Fruit fly (Drosophila melanogaster): ENCODE measurements around the gene CG33664.

The CG33664 gene

DNA sequence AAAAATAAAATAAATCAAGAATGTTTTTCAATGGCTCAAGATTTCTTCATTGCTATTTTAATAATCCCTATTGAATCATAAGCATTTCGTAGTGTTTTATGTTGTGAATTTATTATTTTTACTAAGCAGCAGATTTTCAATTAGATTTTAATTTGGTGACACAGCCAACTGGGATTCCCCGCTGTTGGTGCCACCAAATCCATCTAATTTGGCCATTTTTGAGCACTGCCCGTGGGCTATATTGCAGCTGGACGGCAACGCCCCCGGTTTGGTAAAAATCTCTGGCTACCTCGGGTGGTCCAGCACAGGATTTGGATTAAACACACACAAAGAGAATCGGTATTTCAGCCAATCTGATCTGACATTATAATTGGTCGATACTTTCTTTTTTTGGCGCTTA, 34.8 kb upstream of the CG33664 start:
- TF ChIP-seq usp (GFP tag; optimal IDR thresholded peaks at IDR 0.05) (no peak), EcR (GFP tag; optimal IDR thresholded peaks at IDR 0.05) (no peak), Dll (optimal IDR thresholded peaks at IDR 0.05) (no peak), psq (optimal IDR thresholded peaks at IDR 0.05) (no peak), pan (optimal IDR thresholded peaks at IDR 0.05) (no peak), CG8478 (optimal IDR thresholded peaks at IDR 0.05) (no peak)

- no peak for TF ChIP-seq CG8478 (optimal IDR thresholded peaks at IDR 0.05)
- TF ChIP-seq psq (optimal IDR thresholded peaks at IDR 0.05): no peak
- no peak for TF ChIP-seq Dll (optimal IDR thresholded peaks at IDR 0.05)
- no peak for TF ChIP-seq usp (GFP tag; optimal IDR thresholded peaks at IDR 0.05)
- TF ChIP-seq EcR (GFP tag; optimal IDR thresholded peaks at IDR 0.05): no peak
- TF ChIP-seq pan (optimal IDR thresholded peaks at IDR 0.05): no peak
Observed at dm6 chrX:6350213-6350679, 33.8 kb upstream of the CG33664 start, which contains the start of the genes ND-B16.6 and kdn. Gene ND-B16.6, minus strand, starts transcription at chrX:6350401. Gene kdn, plus strand, starts transcription at chrX:6350629.

DNA sequence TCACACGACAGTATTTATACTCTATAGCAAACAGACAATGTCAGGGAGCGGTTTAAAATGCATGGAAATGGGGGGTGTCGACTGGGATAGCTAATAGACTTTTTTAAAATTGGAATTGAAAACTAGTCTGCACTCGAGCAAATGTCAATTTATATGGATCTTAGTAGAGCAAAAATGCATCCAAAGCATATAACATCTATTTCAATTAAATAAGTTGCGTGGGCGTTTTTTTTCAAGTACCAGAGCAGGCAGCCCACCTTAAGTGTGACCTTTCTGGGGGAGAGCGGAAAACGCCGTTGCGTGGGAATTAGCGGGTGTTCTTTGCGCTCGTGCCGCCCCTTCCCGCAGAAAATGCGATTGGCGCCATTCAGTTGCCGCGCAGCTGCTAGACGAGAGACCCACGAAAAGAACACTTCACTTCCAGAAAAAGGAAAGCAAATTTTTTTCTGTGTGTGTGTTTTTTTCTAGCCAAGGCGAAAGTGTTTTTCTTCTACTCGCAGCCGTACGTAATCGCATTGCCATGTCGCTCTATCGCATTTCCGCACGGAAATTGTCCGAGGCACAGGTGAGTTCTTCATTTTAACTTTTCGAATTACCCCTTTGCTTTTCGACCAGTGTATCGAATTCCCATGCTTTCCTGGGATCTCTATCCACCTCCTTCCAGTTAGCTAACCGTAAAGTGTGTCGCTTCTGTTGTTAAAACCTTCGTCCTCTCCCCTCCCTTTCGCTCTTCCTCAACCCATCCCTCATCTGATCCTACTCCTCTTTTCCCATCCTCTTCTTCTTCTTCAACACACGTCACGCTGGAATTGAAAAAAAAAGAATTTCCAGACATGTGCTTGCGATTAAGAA, 31.9 kb upstream of the CG33664 start:
- no peak for TF ChIP-seq Dll (optimal IDR thresholded peaks at IDR 0.05)
- TF ChIP-seq usp (GFP tag; optimal IDR thresholded peaks at IDR 0.05): no peak
- no peak for TF ChIP-seq EcR (GFP tag; optimal IDR thresholded peaks at IDR 0.05)
- no peak for TF ChIP-seq CG8478 (optimal IDR thresholded peaks at IDR 0.05)
- TF ChIP-seq pan (optimal IDR thresholded peaks at IDR 0.05): no peak
- no peak for TF ChIP-seq psq (optimal IDR thresholded peaks at IDR 0.05)

dm6 chrX:6352769-6353612, 31.0 kb upstream of the CG33664 start:
- TF ChIP-seq usp (GFP tag; optimal IDR thresholded peaks at IDR 0.05): no peak
- TF ChIP-seq psq (optimal IDR thresholded peaks at IDR 0.05): no peak
- TF ChIP-seq CG8478 (optimal IDR thresholded peaks at IDR 0.05): no peak
- no peak for TF ChIP-seq pan (optimal IDR thresholded peaks at IDR 0.05)
- TF ChIP-seq EcR (GFP tag; optimal IDR thresholded peaks at IDR 0.05): no peak
- no peak for TF ChIP-seq Dll (optimal IDR thresholded peaks at IDR 0.05)

DNA sequence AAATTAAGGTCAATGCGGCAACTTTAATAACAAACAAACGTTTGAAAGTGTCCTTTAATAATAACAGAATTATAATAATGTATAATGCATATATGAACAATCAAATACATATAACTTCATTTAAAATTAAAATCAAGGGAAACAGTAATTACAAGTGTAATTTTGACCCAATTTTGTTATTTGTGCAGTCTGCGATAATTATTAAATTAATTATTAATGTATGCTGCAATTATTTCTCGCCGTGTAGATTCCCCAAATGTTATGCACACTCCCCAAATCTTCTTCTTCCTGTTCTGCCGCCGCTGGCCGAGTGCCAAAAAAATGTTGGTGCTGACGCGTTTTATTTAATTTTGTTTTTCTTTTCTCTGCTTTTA, 30.4 kb upstream of the CG33664 start:
- TF ChIP-seq CG8478 (optimal IDR thresholded peaks at IDR 0.05) (no peak), Dll (optimal IDR thresholded peaks at IDR 0.05) (no peak), psq (optimal IDR thresholded peaks at IDR 0.05) (no peak), pan (optimal IDR thresholded peaks at IDR 0.05) (no peak), EcR (GFP tag; optimal IDR thresholded peaks at IDR 0.05) (no peak), usp (GFP tag; optimal IDR thresholded peaks at IDR 0.05) (no peak)

DNA sequence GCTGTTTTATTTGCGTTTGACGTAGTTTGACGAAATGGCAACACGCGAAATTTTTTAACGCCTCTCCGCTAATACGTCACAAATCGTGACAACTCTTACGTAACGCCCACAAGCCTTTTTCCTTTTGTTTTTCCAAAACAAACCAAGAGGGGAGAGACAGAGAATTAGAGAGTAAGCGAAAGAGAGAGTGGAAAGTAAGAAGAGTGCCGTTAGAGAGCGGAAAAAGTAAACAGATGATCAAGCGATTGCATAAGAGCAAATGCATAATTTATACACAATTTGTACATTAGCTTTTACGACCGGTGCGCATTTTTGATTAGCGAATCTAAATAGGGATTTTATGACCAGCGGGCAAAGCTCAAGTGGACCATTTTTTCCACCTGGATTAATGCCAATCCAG, 29.9 kb upstream of the CG33664 start:
- TF ChIP-seq Dll (optimal IDR thresholded peaks at IDR 0.05): no peak
- TF ChIP-seq CG8478 (optimal IDR thresholded peaks at IDR 0.05): no peak
- no peak for TF ChIP-seq EcR (GFP tag; optimal IDR thresholded peaks at IDR 0.05)
- no peak for TF ChIP-seq psq (optimal IDR thresholded peaks at IDR 0.05)

- TF ChIP-seq EcR (GFP tag; optimal IDR thresholded peaks at IDR 0.05) (no peak), psq (optimal IDR thresholded peaks at IDR 0.05) (no peak)
Observed at dm6 chrX:6355090-6355679, 28.8 kb upstream of the CG33664 start.

- no peak for TF ChIP-seq EcR (GFP tag; optimal IDR thresholded peaks at IDR 0.05)
- no peak for TF ChIP-seq psq (optimal IDR thresholded peaks at IDR 0.05)
- no peak for TF ChIP-seq CG8478 (optimal IDR thresholded peaks at IDR 0.05)
- no peak for TF ChIP-seq Dll (optimal IDR thresholded peaks at IDR 0.05)
- TF ChIP-seq usp (GFP tag; optimal IDR thresholded peaks at IDR 0.05): no peak
- no peak for TF ChIP-seq pan (optimal IDR thresholded peaks at IDR 0.05)
Observed at dm6 chrX:6356748-6357397, 27.1 kb upstream of the CG33664 start.

dm6 chrX:6357456-6358007, 26.5 kb upstream of the CG33664 start:
- TF ChIP-seq psq (optimal IDR thresholded peaks at IDR 0.05) (no peak), EcR (GFP tag; optimal IDR thresholded peaks at IDR 0.05) (no peak), usp (GFP tag; optimal IDR thresholded peaks at IDR 0.05) (no peak), pan (optimal IDR thresholded peaks at IDR 0.05) (no peak), Dll (optimal IDR thresholded peaks at IDR 0.05) (no peak), CG8478 (optimal IDR thresholded peaks at IDR 0.05) (no peak)

DNA sequence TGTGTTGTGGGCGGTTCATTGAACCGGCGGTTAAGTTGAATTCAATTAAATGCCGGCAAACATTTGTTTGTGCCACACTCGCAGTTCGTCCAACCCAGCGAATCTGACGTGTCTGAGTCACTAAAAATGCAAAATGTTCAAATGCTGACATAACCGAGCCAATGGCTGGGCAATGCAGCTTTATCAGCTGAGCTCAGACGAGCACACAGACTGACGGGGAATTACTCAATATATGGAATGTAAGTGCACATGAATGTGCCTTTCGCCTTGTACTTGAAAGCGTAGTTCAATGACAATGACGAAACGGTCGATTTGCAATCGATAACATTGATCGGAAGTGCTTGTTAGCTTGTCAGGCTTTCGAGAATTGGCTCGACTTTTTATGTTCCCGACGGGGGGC, 25.8 kb upstream of the CG33664 start:
- TF ChIP-seq pan (optimal IDR thresholded peaks at IDR 0.05) (no peak), EcR (GFP tag; optimal IDR thresholded peaks at IDR 0.05) (no peak), CG8478 (optimal IDR thresholded peaks at IDR 0.05) (no peak), usp (GFP tag; optimal IDR thresholded peaks at IDR 0.05) (no peak), psq (optimal IDR thresholded peaks at IDR 0.05) (no peak), Dll (optimal IDR thresholded peaks at IDR 0.05) (no peak)

DNA sequence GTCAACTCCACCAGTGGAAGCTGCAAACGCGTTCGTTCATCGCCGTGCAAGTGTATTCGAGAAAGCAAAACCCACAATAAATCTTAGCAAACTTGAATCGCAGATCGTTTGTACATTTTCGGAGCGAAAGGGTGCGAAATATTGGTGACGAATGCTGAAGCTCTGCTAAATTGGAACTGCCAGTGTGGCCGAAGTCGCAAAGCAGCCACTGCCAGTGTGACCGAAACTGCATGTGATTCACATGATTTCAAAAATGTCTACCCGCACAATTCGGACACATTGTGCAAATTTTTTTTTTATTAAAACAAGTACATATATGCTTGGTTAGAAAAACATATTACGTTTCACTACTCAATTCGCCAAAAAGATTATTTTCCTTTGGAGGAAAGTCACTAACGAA, 22.8 kb upstream of the CG33664 start:
- no peak for TF ChIP-seq psq (optimal IDR thresholded peaks at IDR 0.05)
